Fruit fly (Drosophila melanogaster) whole organism, larva: ENCODE measurements around the gene CG12716.

Source experiments
- noc ChIP-seq: fragments of 200-800 bp; sonication (Bioruptor generic); optimal IDR thresholded peaks from 3 replicates; lab custom pipeline; 2019; ENCODE audit warnings: missing biosample characterization, mild to moderate bottlenecking, missing genetic modification characterization, moderate library complexity

CG12716 gene

DNA sequence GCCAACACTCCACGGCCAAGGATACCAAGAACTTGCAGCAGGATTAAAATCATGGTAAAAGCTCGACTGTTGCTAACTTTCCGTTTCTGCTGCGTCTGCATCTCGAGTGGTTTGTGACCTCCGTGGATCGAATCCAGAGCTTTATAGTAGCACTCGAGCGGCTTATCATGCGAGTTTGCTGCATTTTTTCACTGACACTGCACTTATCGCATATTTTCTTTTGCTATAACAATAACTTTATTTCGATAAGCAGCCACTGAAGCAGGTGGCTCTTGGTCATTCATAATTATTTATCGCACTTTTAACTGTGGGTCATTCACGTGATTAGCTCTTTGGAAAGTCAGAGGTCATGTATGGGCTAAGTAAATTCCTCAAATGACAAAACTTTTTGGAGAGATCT is at the start of gene CG12716:
TSS of gene CG12716 (minus strand) at position 101 of the 400 bp plus-strand sequence.
- TF ChIP-seq noc (tag; lab: Kevin White, UChicago), result no peak

dm6 chrX:13023777-13024176 is 47.7 kb upstream of the CG12716 start:
- no peak for TF ChIP-seq noc (tag; lab: Kevin White, UChicago)

dm6 chrX:13021898-13022297 is 45.9 kb upstream of the CG12716 start, which contains the start of gene CG2209:
Gene CG2209 (plus strand): TSS chrX:13022198.
- TF ChIP-seq noc (tag; lab: Kevin White, UChicago), result no peak

DNA sequence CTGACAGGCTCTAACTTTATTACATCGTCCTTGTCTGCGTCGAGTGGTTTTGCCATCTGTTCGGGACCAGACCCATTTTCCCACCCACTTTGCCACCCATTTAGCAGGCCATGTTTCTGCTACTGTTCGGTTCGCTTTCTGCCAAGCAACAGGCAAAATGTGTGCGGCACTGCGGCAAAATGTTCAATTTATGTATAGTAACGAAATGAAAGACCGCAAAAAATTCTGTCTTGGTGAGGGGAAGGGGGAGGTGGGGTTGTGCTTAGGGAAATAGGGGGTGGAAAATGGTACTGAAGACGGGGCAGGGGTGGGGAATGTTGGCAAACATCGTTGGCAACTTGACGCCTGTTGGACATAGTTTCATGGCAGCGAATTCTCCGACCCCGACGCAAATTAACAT is 36.3 kb upstream of the CG12716 start:
- TF ChIP-seq noc (tag; lab: Kevin White, UChicago), result no peak

DNA sequence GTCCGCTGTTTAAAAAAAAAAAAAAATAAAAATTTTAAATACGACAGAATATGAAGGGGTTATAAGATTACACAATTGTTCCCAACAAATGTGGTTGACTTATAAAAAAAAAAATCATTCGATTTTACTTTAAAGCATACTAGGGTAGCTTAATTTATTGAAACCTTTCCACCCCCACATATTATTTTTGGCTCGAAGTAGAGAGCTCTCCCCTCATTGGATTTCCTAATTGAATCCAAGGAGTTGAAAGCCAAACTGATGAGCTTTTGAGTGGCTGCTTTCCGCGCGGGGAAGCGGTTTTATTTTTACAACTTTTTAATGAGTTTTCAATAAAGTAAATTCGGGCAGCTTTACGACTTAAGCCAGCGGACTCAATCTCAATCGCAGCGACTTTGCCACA is 28.7 kb upstream of the CG12716 start, which contains the start of gene CG15719:
TSS of gene CG15719 (minus strand) at position 101 of the 400 bp plus-strand sequence.
- no peak for TF ChIP-seq noc (tag; lab: Kevin White, UChicago)

dm6 chrX:12988025-12988801 is 12.2 kb upstream of the CG12716 start, which contains the start of gene rsh:
Gene rsh (plus strand): TSS chrX:12988615.
- no peak for TF ChIP-seq noc (tag; lab: Kevin White, UChicago)

dm6 chrX:12986948-12987450 is 11.0 kb upstream of the CG12716 start:
- TF ChIP-seq noc (tag; lab: Kevin White, UChicago), result no peak

dm6 chrX:12984224-12984623 is 8.2 kb upstream of the CG12716 start, which contains the start of gene CG32643:
Gene CG32643 (plus strand): TSS chrX:12984524.
- TF ChIP-seq noc (tag; lab: Kevin White, UChicago), result no peak

- TF ChIP-seq noc (tag; lab: Kevin White, UChicago), result no peak
Observed at dm6 chrX:12970411-12970810, 5.6 kb downstream of the CG12716 start, which contains the start of gene CG15721. Gene CG15721 (plus strand): TSS chrX:12970711.

DNA sequence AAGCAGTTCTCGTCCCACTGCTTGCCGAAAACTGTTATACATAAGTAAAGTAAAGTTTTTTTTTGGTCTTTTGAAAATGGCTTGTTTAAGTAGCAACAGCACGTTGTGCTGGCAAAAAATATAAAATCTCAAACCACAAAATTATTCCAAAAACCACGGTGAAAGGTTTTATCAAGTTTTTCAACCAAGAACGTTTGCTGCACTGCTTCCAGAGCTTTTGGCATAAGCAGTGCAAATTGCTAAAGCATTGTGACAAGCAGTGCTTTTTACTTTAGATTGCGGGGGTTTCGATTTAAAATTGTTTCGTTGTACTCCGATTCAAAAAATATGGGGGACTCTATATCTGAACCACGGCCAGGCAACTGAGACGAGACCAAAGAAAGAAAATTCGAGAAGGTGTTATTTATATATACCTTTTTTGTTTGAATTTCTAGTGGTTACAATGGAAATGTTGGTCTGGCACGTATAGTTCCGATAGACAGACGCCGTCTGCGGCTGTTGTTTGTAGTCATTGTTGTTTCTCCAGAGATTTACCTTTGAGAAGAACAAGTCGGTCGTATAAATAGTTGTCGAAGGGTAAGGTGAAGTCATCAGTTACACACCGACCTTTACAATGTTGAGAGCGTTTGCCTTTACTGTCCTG is 8.6 kb downstream of the CG12716 start, which contains the start of gene Mur11Da:
TSS of gene Mur11Da (plus strand) at position 593 of the 643 bp plus-strand sequence.
- no peak for TF ChIP-seq noc (tag; lab: Kevin White, UChicago)

DNA sequence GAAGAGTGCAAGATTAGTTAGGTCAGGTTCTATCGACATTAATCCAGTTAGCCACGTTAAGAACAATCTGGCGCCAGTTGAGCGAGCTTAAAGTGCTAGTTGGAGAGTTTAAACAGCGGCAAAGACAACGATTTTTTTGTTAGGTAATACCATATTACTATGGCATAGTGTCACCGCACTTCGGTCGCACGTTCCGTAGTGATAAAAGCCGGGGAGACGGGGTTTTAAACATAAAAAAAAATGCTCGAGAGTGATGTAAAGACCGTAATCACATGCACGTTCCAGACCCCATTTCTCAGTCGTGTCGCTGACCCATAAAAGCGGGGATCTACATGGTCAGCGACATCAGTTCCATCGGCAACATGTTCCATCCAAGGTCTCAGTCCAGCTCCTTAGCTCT is 17.1 kb downstream of the CG12716 start, which contains the start of gene CG32642:
TSS of gene CG32642 (plus strand) at position 301 of the 400 bp plus-strand sequence.
- no peak for TF ChIP-seq noc (tag; lab: Kevin White, UChicago)

DNA sequence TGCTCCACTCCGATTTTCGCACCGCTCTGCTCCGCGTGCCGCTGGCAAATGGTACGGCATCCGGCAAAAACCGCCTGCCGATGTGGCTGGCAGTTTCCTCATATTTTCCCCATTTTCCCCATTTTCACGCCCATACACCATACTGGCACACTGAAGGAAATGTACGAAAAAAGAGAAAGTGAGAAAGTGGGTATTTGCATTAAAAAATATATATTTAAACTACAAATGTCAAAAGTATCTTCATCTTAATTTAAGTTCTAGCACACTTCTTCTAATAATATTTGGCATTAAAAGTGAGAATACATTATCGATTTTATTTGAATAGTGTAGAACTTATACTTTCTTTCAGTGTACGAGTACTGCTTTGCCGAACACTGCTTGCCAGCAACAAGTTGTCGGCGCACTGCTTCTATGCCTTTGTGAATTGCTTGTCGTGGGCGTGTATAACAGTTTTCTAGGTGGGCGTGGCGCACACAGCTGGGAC is 18.6 kb downstream of the CG12716 start, which contains the start of gene hec:
TSS of gene hec (minus strand) at position 51 of the 484 bp plus-strand sequence.
- TF ChIP-seq noc (tag; lab: Kevin White, UChicago), result no peak

- no peak for TF ChIP-seq noc (tag; lab: Kevin White, UChicago)
Observed at dm6 chrX:12947670-12948069, 28.4 kb downstream of the CG12716 start.

DNA sequence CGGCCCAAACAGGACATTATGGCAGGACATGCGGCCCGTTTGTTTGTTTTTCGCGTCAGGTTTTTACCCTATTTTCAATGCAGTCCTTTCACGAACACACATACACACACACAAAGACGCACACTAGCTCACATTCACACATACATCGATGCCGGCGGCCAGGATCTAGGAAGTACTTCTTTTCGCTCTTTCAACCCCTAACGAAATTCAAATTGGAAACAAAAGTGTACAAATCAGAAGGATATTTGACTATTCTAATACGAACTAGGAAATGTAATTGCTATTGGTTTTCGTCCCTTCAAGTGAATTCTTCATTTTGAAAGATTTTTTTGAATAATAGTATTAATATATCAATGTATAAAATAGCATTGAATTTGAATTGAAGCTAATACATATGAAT is 35.6 kb downstream of the CG12716 start:
- TF ChIP-seq noc (tag; lab: Kevin White, UChicago), result no peak

DNA sequence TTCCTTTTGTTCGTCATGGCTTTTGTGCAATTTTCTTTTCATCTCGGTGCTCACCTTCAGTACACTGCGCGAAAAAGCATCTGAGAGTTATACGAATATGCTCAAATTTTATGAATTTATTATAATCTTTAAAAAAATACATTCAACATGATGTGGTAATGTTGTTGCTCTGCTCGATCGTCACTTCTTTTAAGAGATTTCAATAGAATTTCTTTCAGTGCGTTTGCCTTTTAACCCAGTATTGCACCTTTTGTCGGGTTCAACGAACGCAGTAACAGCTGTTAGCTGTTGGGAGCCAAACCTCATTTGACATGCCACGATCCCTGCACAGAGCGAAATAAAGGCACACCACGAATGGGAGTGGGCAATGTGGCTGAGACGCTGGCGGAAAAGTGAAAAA is 36.1 kb downstream of the CG12716 start:
- no peak for TF ChIP-seq noc (tag; lab: Kevin White, UChicago)

- TF ChIP-seq noc (tag; lab: Kevin White, UChicago), result no peak
Observed at dm6 chrX:12939021-12939420, 37.0 kb downstream of the CG12716 start.
